Fruit fly (Drosophila melanogaster): ENCODE data around the gene cni.

Gene cni

dm6 chr2L:16321872-16322631 lies 11.5 kb upstream of the cni start:
- TF ChIP-seq CG15710 (tag; optimal IDR thresholded peaks at IDR 0.05) (no peak), EcR (GFP tag; optimal IDR thresholded peaks at IDR 0.05) (no peak), Pif1B (GFP tag; optimal IDR thresholded peaks at IDR 0.05) (no peak)

dm6 chr2L:16321209-16321608 lies 10.7 kb upstream of the cni start:
- 0 out of 3 replicates have a peak, but pooled peaks have one; percentile 23 for TF ChIP-seq CG4496 (GFP tag; IDR thresholded peaks at IDR 0.05)
- no peak for TF ChIP-seq CG9948 (tag; optimal IDR thresholded peaks at IDR 0.05)
- no peak for TF ChIP-seq CG14655 (GFP tag; optimal IDR thresholded peaks at IDR 0.05)
- no peak for TF ChIP-seq Pif1B (GFP tag; optimal IDR thresholded peaks at IDR 0.05)
- no peak for TF ChIP-seq CG17806 (tag; optimal IDR thresholded peaks at IDR 0.05)

- no peak for TF ChIP-seq CG4496 (GFP tag; IDR thresholded peaks at IDR 0.05)
- no peak for TF ChIP-seq gl (tag; optimal IDR thresholded peaks at IDR 0.05)
- no peak for TF ChIP-seq CG14655 (GFP tag; optimal IDR thresholded peaks at IDR 0.05)
- TF ChIP-seq CG15710 (tag; optimal IDR thresholded peaks at IDR 0.05): no peak
- no peak for TF ChIP-seq Ets98B (GFP tag; IDR thresholded peaks at IDR 0.05)
- TF ChIP-seq CG12605 (GFP tag; IDR thresholded peaks at IDR 0.05): no peak
- TF ChIP-seq fd96Ca (GFP tag; IDR thresholded peaks at IDR 0.05): no peak
- TF ChIP-seq Pif1B (GFP tag; optimal IDR thresholded peaks at IDR 0.05): no peak
- TF ChIP-seq CG8301 (tag; optimal IDR thresholded peaks at IDR 0.05): no peak
- TF ChIP-seq rn (GFP tag; IDR thresholded peaks at IDR 0.05): no peak
- no peak for TF ChIP-seq CG10348 (GFP tag; IDR thresholded peaks at IDR 0.05)
- no peak for TF ChIP-seq Snoo (tag; optimal IDR thresholded peaks at IDR 0.05)
- TF ChIP-seq Pif1A (GFP tag; optimal IDR thresholded peaks at IDR 0.05): no peak
- TF ChIP-seq CG17806 (tag; optimal IDR thresholded peaks at IDR 0.05): no peak
These were observed 9.9 kb upstream of the cni start for dm6 chr2L:16320428-16320827.

- no peak for TF ChIP-seq CG8301 (tag; optimal IDR thresholded peaks at IDR 0.05)
- TF ChIP-seq Snoo (tag; optimal IDR thresholded peaks at IDR 0.05): no peak
- TF ChIP-seq CG4496 (GFP tag; IDR thresholded peaks at IDR 0.05): no peak
- TF ChIP-seq EcR (GFP tag; optimal IDR thresholded peaks at IDR 0.05): no peak
- no peak for TF ChIP-seq CG15710 (tag; optimal IDR thresholded peaks at IDR 0.05)
- no peak for TF ChIP-seq CG9948 (tag; optimal IDR thresholded peaks at IDR 0.05)
- no peak for TF ChIP-seq CG34367 (tag; optimal IDR thresholded peaks at IDR 0.05)
These were observed 9.2 kb upstream of the cni start for dm6 chr2L:16319743-16320142.

DNA sequence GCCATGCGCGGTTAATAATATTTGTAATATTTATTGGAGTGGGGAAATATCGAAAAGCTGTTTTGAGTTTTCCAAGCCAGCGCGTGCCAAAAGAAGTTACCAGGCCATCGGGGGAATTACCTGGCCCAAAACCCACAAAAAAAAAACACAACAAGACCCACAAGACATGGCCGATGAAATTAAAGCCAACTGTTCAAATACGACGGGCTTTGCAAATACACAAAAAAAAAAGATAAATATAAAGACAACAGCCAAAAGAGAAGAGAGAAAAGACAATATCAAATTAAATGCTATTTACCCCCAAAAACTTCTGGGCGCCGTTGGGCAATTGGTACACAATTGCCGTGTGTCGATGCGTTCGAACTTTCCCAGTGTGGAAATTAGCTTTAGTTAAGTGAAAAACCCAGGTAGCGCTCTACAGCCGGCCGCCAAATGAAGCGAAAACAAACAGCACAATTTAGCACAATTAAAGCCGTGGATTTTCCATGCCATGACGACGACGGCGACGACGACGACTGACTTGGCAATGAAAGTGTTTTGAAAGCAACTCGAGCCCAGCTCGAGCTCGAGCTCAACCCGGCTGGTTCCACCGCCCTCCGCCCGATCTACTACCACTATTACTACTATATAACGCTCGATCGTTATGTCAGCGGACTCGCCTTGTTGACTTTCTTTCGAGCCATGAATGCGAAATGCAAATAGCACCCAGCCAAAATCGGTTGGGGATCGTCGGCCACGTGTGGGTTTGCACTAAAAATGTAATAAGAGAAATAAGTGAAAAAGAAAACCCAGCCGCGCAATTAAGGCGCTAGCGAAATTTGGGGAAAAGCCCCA lies 7.5 kb upstream of the cni start:
- TF ChIP-seq CG9948 (tag; optimal IDR thresholded peaks at IDR 0.05) (no peak), CG34367 (tag; optimal IDR thresholded peaks at IDR 0.05) (no peak), CG14655 (GFP tag; optimal IDR thresholded peaks at IDR 0.05) (no peak)

DNA sequence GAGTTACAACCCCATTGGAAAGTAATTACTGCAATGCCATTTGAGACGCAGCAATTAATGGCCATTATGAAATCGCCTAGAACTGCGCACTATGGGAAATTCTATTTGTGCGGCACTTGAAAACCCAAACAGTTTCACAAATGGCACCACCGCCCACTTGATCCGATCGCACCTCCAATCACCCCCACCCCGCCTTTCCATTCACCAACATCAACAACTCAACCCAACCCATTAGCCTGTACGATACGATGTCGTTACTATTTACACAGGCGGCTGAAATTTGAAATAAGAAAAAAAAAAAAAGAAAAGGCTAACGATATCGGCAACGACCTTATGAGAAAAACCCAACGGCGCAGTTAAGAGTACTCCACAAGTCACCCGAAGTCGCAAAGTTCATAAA lies 6.6 kb upstream of the cni start:
- no peak for TF ChIP-seq CG17806 (tag; optimal IDR thresholded peaks at IDR 0.05)
- no peak for TF ChIP-seq gl (tag; optimal IDR thresholded peaks at IDR 0.05)
- TF ChIP-seq CG14655 (GFP tag; optimal IDR thresholded peaks at IDR 0.05): no peak
- no peak for TF ChIP-seq CG10348 (GFP tag; IDR thresholded peaks at IDR 0.05)
- TF ChIP-seq CG13204 (GFP tag; optimal IDR thresholded peaks at IDR 0.05): no peak
- TF ChIP-seq Pif1A (GFP tag; optimal IDR thresholded peaks at IDR 0.05): no peak

- TF ChIP-seq CG32121 (GFP tag; IDR thresholded peaks at IDR 0.05): no peak
- no peak for TF ChIP-seq CG8301 (tag; optimal IDR thresholded peaks at IDR 0.05)
- TF ChIP-seq CG4496 (GFP tag; IDR thresholded peaks at IDR 0.05): no peak
- TF ChIP-seq rn (GFP tag; IDR thresholded peaks at IDR 0.05): no peak
- TF ChIP-seq Pif1B (GFP tag; optimal IDR thresholded peaks at IDR 0.05): no peak
- no peak for TF ChIP-seq CG9948 (tag; optimal IDR thresholded peaks at IDR 0.05)
- no peak for TF ChIP-seq CG10348 (GFP tag; IDR thresholded peaks at IDR 0.05)
- no peak for TF ChIP-seq CG34367 (tag; optimal IDR thresholded peaks at IDR 0.05)
- TF ChIP-seq Snoo (tag; optimal IDR thresholded peaks at IDR 0.05): no peak
- TF ChIP-seq fd96Ca (GFP tag; IDR thresholded peaks at IDR 0.05): no peak
- TF ChIP-seq CG13204 (GFP tag; optimal IDR thresholded peaks at IDR 0.05): no peak
- no peak for TF ChIP-seq CG17806 (tag; optimal IDR thresholded peaks at IDR 0.05)
- no peak for TF ChIP-seq Pif1A (GFP tag; optimal IDR thresholded peaks at IDR 0.05)
These were observed 5.9 kb upstream of the cni start for dm6 chr2L:16316410-16316809.

DNA sequence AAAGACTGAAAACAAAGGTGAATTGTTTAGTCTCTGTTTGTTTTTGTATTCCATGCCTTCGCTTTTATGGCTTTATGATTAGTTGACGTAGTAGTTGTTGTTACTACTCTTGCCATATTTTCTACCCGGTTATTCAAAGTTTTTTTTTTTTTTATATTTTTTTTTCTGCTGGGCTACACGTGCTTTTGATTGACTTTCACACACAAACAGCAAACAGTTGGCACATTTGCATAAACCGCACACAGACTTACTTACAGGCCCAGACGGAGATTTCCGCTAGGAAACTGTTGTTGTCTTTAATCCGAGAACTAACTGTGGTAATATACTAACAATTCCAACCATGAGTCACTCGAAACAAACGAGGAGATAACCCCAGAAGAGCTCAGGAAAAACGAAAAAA lies 5.3 kb upstream of the cni start:
- TF ChIP-seq CG8159 (tag; optimal IDR thresholded peaks at IDR 0.05): no peak
- no peak for TF ChIP-seq CG12605 (GFP tag; IDR thresholded peaks at IDR 0.05)
- TF ChIP-seq CG10348 (GFP tag; IDR thresholded peaks at IDR 0.05): no peak
- no peak for TF ChIP-seq Ets98B (GFP tag; IDR thresholded peaks at IDR 0.05)
- TF ChIP-seq EcR (GFP tag; optimal IDR thresholded peaks at IDR 0.05): no peak
- no peak for TF ChIP-seq Pif1B (GFP tag; optimal IDR thresholded peaks at IDR 0.05)
- no peak for TF ChIP-seq gl (tag; optimal IDR thresholded peaks at IDR 0.05)
- TF ChIP-seq CG17806 (tag; optimal IDR thresholded peaks at IDR 0.05): no peak
- no peak for TF ChIP-seq CG13204 (GFP tag; optimal IDR thresholded peaks at IDR 0.05)
- no peak for TF ChIP-seq rn (GFP tag; IDR thresholded peaks at IDR 0.05)
- TF ChIP-seq CG9948 (tag; optimal IDR thresholded peaks at IDR 0.05): no peak
- no peak for TF ChIP-seq Snoo (tag; optimal IDR thresholded peaks at IDR 0.05)
- TF ChIP-seq D1 (tag; optimal IDR thresholded peaks at IDR 0.05): no peak
- no peak for TF ChIP-seq CG15710 (tag; optimal IDR thresholded peaks at IDR 0.05)
- TF ChIP-seq fd96Ca (GFP tag; IDR thresholded peaks at IDR 0.05): no peak
- TF ChIP-seq CG8301 (tag; optimal IDR thresholded peaks at IDR 0.05): no peak
- no peak for TF ChIP-seq CG32121 (GFP tag; IDR thresholded peaks at IDR 0.05)
- TF ChIP-seq CG14655 (GFP tag; optimal IDR thresholded peaks at IDR 0.05): no peak
- TF ChIP-seq CG4496 (GFP tag; IDR thresholded peaks at IDR 0.05): no peak
- TF ChIP-seq Pif1A (GFP tag; optimal IDR thresholded peaks at IDR 0.05): no peak

All from whole organism, pupa.